Fruit fly (Drosophila melanogaster) whole organism, prepupa: ENCODE data around the gene Urm1.
A peak's percentile ranks its signal among the peaks of the same experiment; 100 is the strongest.

Source experiments
- Blimp-1 ChIP-seq: fragments of 200-800 bp; sonication (Bioruptor generic); optimal IDR thresholded peaks from 3 replicates; lab custom pipeline; 2017; ENCODE audit warnings: missing biosample characterization, missing genetic modification characterization, mild to moderate bottlenecking, moderate library complexity, missing genetic modification reagents
- CG10631 ChIP-seq: fragments of 200-800 bp; sonication (Bioruptor generic); optimal IDR thresholded peaks from 2 replicates; lab custom pipeline; 2016; ENCODE audit warnings: missing biosample characterization, missing genetic modification characterization
- CG10669 ChIP-seq: fragments of 200-800 bp; sonication (Bioruptor generic); optimal IDR thresholded peaks from 3 replicates; lab custom pipeline; 2018; ENCODE audit warnings: missing biosample characterization, mild to moderate bottlenecking, missing genetic modification characterization, moderate library complexity
- CG11294 ChIP-seq: fragments of 200-800 bp; sonication (Bioruptor generic); IDR thresholded peaks from 2 replicates; pipeline ENCODE4 v1.3.6; 2022; ENCODE audit warnings: missing biosample characterization, missing genetic modification characterization
- CG11902 ChIP-seq: fragments of 200-800 bp; sonication (Bioruptor generic); optimal IDR thresholded peaks from 3 replicates; lab custom pipeline; 2016; ENCODE audit warnings: missing biosample characterization, missing genetic modification characterization
- CG15336 ChIP-seq: fragments of 200-800 bp; sonication (Bioruptor generic); IDR thresholded peaks from 2 replicates; pipeline ENCODE4 v1.3.6; 2022; ENCODE audit warnings: missing biosample characterization, missing genetic modification characterization
- CG1621 ChIP-seq: fragments of 200-800 bp; sonication (Bioruptor generic); optimal IDR thresholded peaks from 3 replicates; lab custom pipeline; 2018; ENCODE audit warnings: missing biosample characterization, mild to moderate bottlenecking, missing genetic modification characterization
- CG16779 ChIP-seq: fragments of 200-800 bp; sonication (Bioruptor generic); optimal IDR thresholded peaks from 3 replicates; lab custom pipeline; 2017; ENCODE audit warnings: missing biosample characterization, mild to moderate bottlenecking, missing genetic modification characterization
- CG3032 ChIP-seq: fragments of 200-800 bp; optimal IDR thresholded peaks from 2 replicates; lab custom pipeline; 2019; ENCODE audit warnings: missing biosample characterization, mild to moderate bottlenecking, missing genetic modification characterization, moderate library complexity
- CG31627 ChIP-seq: fragments of 200-800 bp; sonication (Bioruptor generic); optimal IDR thresholded peaks from 3 replicates; lab custom pipeline; 2016; ENCODE audit warnings: missing biosample characterization, missing genetic modification characterization
- CG34406 ChIP-seq: fragments of 200-800 bp; sonication (Bioruptor generic); optimal IDR thresholded peaks from 3 replicates; lab custom pipeline; 2016; ENCODE audit warnings: missing biosample characterization, missing genetic modification characterization
- CG3919 ChIP-seq: fragments of 200-800 bp; sonication (Bioruptor generic); optimal IDR thresholded peaks from 3 replicates; lab custom pipeline; 2016; ENCODE audit warnings: missing biosample characterization, missing genetic modification characterization
- CG4318 ChIP-seq: fragments of 200-800 bp; sonication (Bioruptor generic); optimal IDR thresholded peaks from 3 replicates; lab custom pipeline; 2017; ENCODE audit warnings: missing biosample characterization, mild to moderate bottlenecking, missing genetic modification characterization
- CG6163 ChIP-seq: fragments of 200-800 bp; sonication (Bioruptor generic); IDR thresholded peaks from 3 replicates; pipeline ENCODE4 v1.3.6; 2022; ENCODE audit warnings: missing biosample characterization, missing genetic modification characterization
- CG6792 ChIP-seq: fragments of 200-800 bp; sonication (Bioruptor generic); optimal IDR thresholded peaks from 3 replicates; lab custom pipeline; 2016; ENCODE audit warnings: missing biosample characterization, missing genetic modification characterization
- CG6808 ChIP-seq: fragments of 200-800 bp; sonication (Bioruptor generic); optimal IDR thresholded peaks from 3 replicates; lab custom pipeline; 2017; ENCODE audit warnings: missing biosample characterization, missing genetic modification characterization, mild to moderate bottlenecking, moderate library complexity, missing genetic modification reagents
- CG6854 ChIP-seq: fragments of 200-800 bp; sonication (Bioruptor generic); optimal IDR thresholded peaks from 2 replicates; lab custom pipeline; 2017; ENCODE audit warnings: missing biosample characterization, mild to moderate bottlenecking, missing genetic modification characterization
- CG8119 ChIP-seq: fragments of 200-800 bp; sonication (Bioruptor generic); IDR thresholded peaks from 3 replicates; pipeline ENCODE4 v1.3.6; 2022; ENCODE audit warnings: missing biosample characterization, missing genetic modification characterization
- CG8319 ChIP-seq: fragments of 200-800 bp; sonication (Bioruptor generic); optimal IDR thresholded peaks from 3 replicates; lab custom pipeline; 2016; ENCODE audit warnings: missing biosample characterization, missing genetic modification characterization
- CG8632 ChIP-seq: fragments of 200-800 bp; sonication (Bioruptor generic); optimal IDR thresholded peaks from 3 replicates; lab custom pipeline; 2016; ENCODE audit warnings: missing biosample characterization, missing genetic modification characterization
- CG9139 ChIP-seq: fragments of 200-800 bp; sonication (Bioruptor generic); optimal IDR thresholded peaks from 3 replicates; lab custom pipeline; 2017; ENCODE audit warnings: missing biosample characterization, mild to moderate bottlenecking, missing genetic modification characterization
- Eip75B ChIP-seq: fragments of 200-800 bp; sonication (Bioruptor generic); optimal IDR thresholded peaks from 3 replicates; lab custom pipeline; 2016; ENCODE audit warnings: missing biosample characterization, missing genetic modification characterization
- Eip78C ChIP-seq: fragments of 200-800 bp; sonication (Bioruptor generic); peaks from one replicate; lab custom pipeline; 2016; ENCODE audit warnings: missing biosample characterization, missing genetic modification characterization
- Eip93F ChIP-seq: fragments of 200-800 bp; sonication (Bioruptor generic); optimal IDR thresholded peaks from 2 replicates; lab custom pipeline; 2016; ENCODE audit warnings: missing biosample characterization, mild to moderate bottlenecking, missing genetic modification characterization
- Ets21C ChIP-seq: fragments of 200-800 bp; sonication (Bioruptor generic); optimal IDR thresholded peaks from 3 replicates; lab custom pipeline; 2016; ENCODE audit warnings: missing biosample characterization, missing genetic modification characterization
- Ets96B ChIP-seq: fragments of 200-800 bp; optimal IDR thresholded peaks from 2 replicates; lab custom pipeline; 2019; ENCODE audit warnings: missing biosample characterization, mild to moderate bottlenecking, missing genetic modification characterization, moderate library complexity
- Hr38 ChIP-seq: sonication (Bioruptor generic); optimal IDR thresholded peaks from 2 replicates; lab custom pipeline; 2016; ENCODE audit warnings: missing biosample characterization, missing genetic modification characterization
- Hr4 ChIP-seq: fragments of 200-800 bp; sonication (Bioruptor generic); optimal IDR thresholded peaks from 3 replicates; lab custom pipeline; 2016; ENCODE audit warnings: missing biosample characterization, missing genetic modification characterization
- OdsH ChIP-seq: fragments of 200-800 bp; sonication (Bioruptor generic); optimal IDR thresholded peaks from 3 replicates; lab custom pipeline; 2016; ENCODE audit warnings: missing biosample characterization, missing genetic modification characterization
- Sox102F ChIP-seq: fragments of 200-800 bp; sonication (Bioruptor generic); optimal IDR thresholded peaks from 2 replicates; lab custom pipeline; 2016; ENCODE audit warnings: missing biosample characterization, mild to moderate bottlenecking, missing genetic modification characterization
- Sox14 ChIP-seq: fragments of 200-800 bp; sonication (Bioruptor generic); optimal IDR thresholded peaks from 3 replicates; lab custom pipeline; 2016; ENCODE audit warnings: missing biosample characterization, missing genetic modification characterization
- Sox15 ChIP-seq: fragments of 200-800 bp; sonication (Bioruptor generic); optimal IDR thresholded peaks from 3 replicates; lab custom pipeline; 2016; ENCODE audit warnings: missing biosample characterization, missing genetic modification characterization
- cyc ChIP-seq: fragments of 200-800 bp; sonication (Bioruptor generic); optimal IDR thresholded peaks from 3 replicates; lab custom pipeline; 2016; ENCODE audit warnings: missing biosample characterization, missing genetic modification characterization
- dac ChIP-seq: fragments of 200-800 bp; sonication (Bioruptor generic); optimal IDR thresholded peaks from 2 replicates; lab custom pipeline; 2017; ENCODE audit warnings: missing biosample characterization, mild to moderate bottlenecking, missing genetic modification characterization
- dsx ChIP-seq: fragments of 200-800 bp; optimal IDR thresholded peaks from 3 replicates; lab custom pipeline; 2019; ENCODE audit warnings: missing biosample characterization, mild to moderate bottlenecking, missing genetic modification characterization, moderate library complexity; ENCODE audit not compliant: poor library complexity, severe bottlenecking
- eg ChIP-seq: fragments of 200-800 bp; sonication (Bioruptor generic); IDR thresholded peaks from 3 replicates; pipeline ENCODE4 v1.3.6; 2022; ENCODE audit warnings: missing biosample characterization, missing genetic modification characterization
- esn ChIP-seq: fragments of 200-800 bp; sonication (Bioruptor generic); optimal IDR thresholded peaks from 2 replicates; lab custom pipeline; 2016; ENCODE audit warnings: missing biosample characterization, mild to moderate bottlenecking, missing genetic modification characterization, moderate library complexity
- fd59A ChIP-seq: fragments of 200-800 bp; sonication (Bioruptor generic); optimal IDR thresholded peaks from 2 replicates; lab custom pipeline; 2017; ENCODE audit warnings: missing biosample characterization, mild to moderate bottlenecking, missing genetic modification characterization, missing genetic modification reagents
- fd85E ChIP-seq: fragments of 200-800 bp; sonication (Bioruptor generic); optimal IDR thresholded peaks from 3 replicates; lab custom pipeline; 2016; ENCODE audit warnings: missing biosample characterization, missing genetic modification characterization
- fkh ChIP-seq: fragments of 200-800 bp; sonication (Bioruptor generic); optimal IDR thresholded peaks from 3 replicates; lab custom pipeline; 2017; ENCODE audit warnings: missing biosample characterization, mild to moderate bottlenecking, missing genetic modification characterization, moderate library complexity
- lz ChIP-seq: fragments of 200-800 bp; sonication (Bioruptor generic); optimal IDR thresholded peaks from 3 replicates; lab custom pipeline; 2016; ENCODE audit warnings: missing biosample characterization, missing genetic modification characterization
- net ChIP-seq: fragments of 200-800 bp; sonication (Bioruptor generic); optimal IDR thresholded peaks from 3 replicates; lab custom pipeline; 2016; ENCODE audit warnings: missing biosample characterization, missing genetic modification characterization
- pdm3 ChIP-seq: fragments of 200-800 bp; sonication (Bioruptor generic); optimal IDR thresholded peaks from 3 replicates; lab custom pipeline; 2016; ENCODE audit warnings: missing biosample characterization, missing genetic modification characterization
- spab ChIP-seq: fragments of 200-800 bp; sonication (Bioruptor generic); optimal IDR thresholded peaks from 2 replicates; lab custom pipeline; 2017; ENCODE audit warnings: missing biosample characterization, mild to moderate bottlenecking, missing genetic modification characterization, missing genetic modification reagents
- ss ChIP-seq, 2 experiments: fragments of 200-800 bp; sonication (Bioruptor generic); optimal IDR thresholded peaks; 2 replicates in 1 of 2; 3 replicates in 1 of 2; lab custom pipeline; 2017 to 2018; ENCODE audit warnings: mild to moderate bottlenecking in 2 of 2, missing biosample characterization in 2 of 2, missing genetic modification characterization in 2 of 2, moderate library complexity in 1 of 2
- svp ChIP-seq: fragments of 200-800 bp; sonication (Bioruptor generic); peaks from one replicate; lab custom pipeline; 2016; ENCODE audit warnings: missing biosample characterization, missing genetic modification characterization
- topi ChIP-seq: fragments of 200-800 bp; sonication (Bioruptor generic); optimal IDR thresholded peaks from 3 replicates; lab custom pipeline; 2016; ENCODE audit warnings: missing biosample characterization, missing genetic modification characterization
- vri ChIP-seq: fragments of 200-800 bp; sonication (Bioruptor generic); optimal IDR thresholded peaks from 3 replicates; lab custom pipeline; 2016; ENCODE audit warnings: missing biosample characterization, mild to moderate bottlenecking, missing genetic modification characterization

Gene Urm1

dm6 chr3L:7614226-7614625 lies 26.0 kb downstream of the Urm1 start (continued):
- TF ChIP-seq CG10631 (GFP tag; lab: Kevin White, UChicago), result peak; percentile 69
- peak; percentile 82 for TF ChIP-seq topi (GFP tag; lab: Kevin White, UChicago)
- peak; percentile 70 for TF ChIP-seq Ets21C (GFP tag; lab: Kevin White, UChicago)
- TF ChIP-seq CG8632 (GFP tag; lab: Kevin White, UChicago), result peak; percentile 58
- peak; percentile 71 for TF ChIP-seq vri (GFP tag; lab: Kevin White, UChicago)
- peak; percentile 58 for TF ChIP-seq CG1621 (tag; lab: Kevin White, UChicago)
- peak; percentile 42 for TF ChIP-seq dsx (GFP tag; lab: Kevin White, UChicago)
- peak; percentile 54; the same call in 2 of the 3 replicates for TF ChIP-seq eg (GFP tag; lab: Robert Waterston, UW)
- peak; percentile 63 for TF ChIP-seq CG11902 (GFP tag; lab: Kevin White, UChicago)
- TF ChIP-seq CG8319 (GFP tag; lab: Kevin White, UChicago), result peak; percentile 30
- TF ChIP-seq Eip78C (GFP tag; lab: Kevin White, UChicago), result peak; percentile 93
- TF ChIP-seq CG3032, result peak; percentile 48
- TF ChIP-seq CG8119 (GFP tag; lab: Robert Waterston, UW), result peak; percentile 49; the same call in 1 of the 3 replicates
- peak; percentile 64 for TF ChIP-seq CG10669 (GFP tag; lab: Kevin White, UChicago)
- TF ChIP-seq ss (GFP tag; optimal IDR thresholded peaks at IDR 0.05; lab: Kevin White, UChicago), result peak; percentile 46 to 54
- peak; percentile 80 for TF ChIP-seq CG6163 (GFP tag; lab: Robert Waterston, UW)
- peak; percentile 71 for TF ChIP-seq pdm3 (GFP tag; lab: Kevin White, UChicago)
- no peak for TF ChIP-seq fd85E (GFP tag; lab: Kevin White, UChicago)

dm6 chr3L:7611229-7611628 lies 29.0 kb downstream of the Urm1 start:
- TF ChIP-seq Eip75B (GFP tag; lab: Kevin White, UChicago) (peak; percentile 37), CG6854 (GFP tag; lab: Kevin White, UChicago) (no peak), dsx (GFP tag; lab: Kevin White, UChicago) (peak; percentile 58), svp (GFP tag; lab: Kevin White, UChicago) (peak; percentile 42), CG3919 (GFP tag; lab: Kevin White, UChicago) (peak; percentile 78), CG4318 (GFP tag; lab: Kevin White, UChicago) (peak; percentile 62), fkh (GFP tag; lab: Kevin White, UChicago) (no peak), Ets96B (tag; lab: Kevin White, UChicago) (peak; percentile 79), fd59A (GFP tag; lab: Kevin White, UChicago) (peak; percentile 38), CG6808 (GFP tag; lab: Kevin White, UChicago) (no peak), CG6792 (GFP tag; lab: Kevin White, UChicago) (peak; percentile 9), Eip78C (GFP tag; lab: Kevin White, UChicago) (peak; percentile 91), Hr38 (GFP tag; lab: Kevin White, UChicago) (no peak), CG15336 (GFP tag; lab: Robert Waterston, UW) (peak; percentile 84), CG10631 (GFP tag; lab: Kevin White, UChicago) (peak; percentile 84), CG31627 (no peak), Sox14 (GFP tag; lab: Kevin White, UChicago) (peak; percentile 67), CG8319 (GFP tag; lab: Kevin White, UChicago) (no peak), CG6163 (GFP tag; lab: Robert Waterston, UW) (peak; percentile 85), lz (GFP tag; lab: Kevin White, UChicago) (no peak), spab (GFP tag; lab: Kevin White, UChicago) (peak; percentile 41), CG16779 (tag; lab: Kevin White, UChicago) (peak; percentile 33), esn (GFP tag; lab: Kevin White, UChicago) (peak; percentile 13), OdsH (GFP tag; lab: Kevin White, UChicago) (peak; percentile 73), CG8632 (GFP tag; lab: Kevin White, UChicago) (peak; percentile 5), CG10669 (GFP tag; lab: Kevin White, UChicago) (peak; percentile 37), Ets21C (GFP tag; lab: Kevin White, UChicago) (no peak), vri (GFP tag; lab: Kevin White, UChicago) (no peak), CG1621 (tag; lab: Kevin White, UChicago) (peak; percentile 32), CG34406 (GFP tag; lab: Kevin White, UChicago) (peak; percentile 32), CG9139 (GFP tag; lab: Kevin White, UChicago) (no peak), Blimp-1 (no peak), Hr4 (GFP tag; lab: Kevin White, UChicago) (peak; percentile 76), CG11294 (GFP tag; lab: Robert Waterston, UW) (peak; percentile 16; the same call in 1 of the 2 replicates), net (GFP tag; lab: Kevin White, UChicago) (peak; percentile 54), Sox102F (GFP tag; lab: Kevin White, UChicago) (no peak), Sox15 (GFP tag; lab: Kevin White, UChicago) (peak; percentile 7), cyc (GFP tag; lab: Kevin White, UChicago) (no peak), dac (GFP tag; lab: Kevin White, UChicago) (no peak), Eip93F (no peak), fd85E (GFP tag; lab: Kevin White, UChicago) (no peak)
